Worm (Caenorhabditis elegans): ENCODE results near the gene F17C8.3.
"Not testable (repeated sequence)": the region's sequence is repeated elsewhere in the genome, so short reads cannot be mapped to it uniquely, and the experiment has no call there.

The F17C8.3 gene

DNA sequence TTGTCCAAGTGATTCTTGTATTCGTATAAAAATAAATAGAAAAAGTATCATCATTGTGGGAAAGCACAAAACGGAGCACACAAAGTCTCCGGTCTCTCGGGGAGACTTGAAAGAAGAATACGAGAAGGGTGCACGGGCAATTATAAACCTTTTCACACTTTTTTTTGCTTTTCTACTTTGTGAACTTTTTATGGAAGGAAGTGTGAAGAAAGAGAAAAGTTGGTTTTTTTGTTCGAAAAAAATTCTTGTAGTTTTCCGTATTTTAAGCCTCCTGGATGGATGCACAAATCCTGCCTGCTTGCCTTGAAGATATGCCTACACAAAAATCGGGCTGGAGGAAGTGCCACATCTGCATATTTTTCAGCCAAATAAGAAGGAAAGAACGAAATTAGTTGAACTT lies 46.3 kb downstream of the F17C8.3 start, which contains the start of gene B0393.7:
Gene B0393.7 (minus strand): TSS at position 101 of the 400 bp plus-strand sequence.
- no peak for TF ChIP-seq mab-5 (tag; optimal IDR thresholded peaks at IDR 0.05)
- no peak for TF ChIP-seq mbf-1 (tag; optimal IDR thresholded peaks at IDR 0.05)
- no peak for TF ChIP-seq sma-3 (GFP tag; optimal IDR thresholded peaks at IDR 0.05)
- TF ChIP-seq nhr-23 (tag; optimal IDR thresholded peaks at IDR 0.05) = no peak
- TF ChIP-seq lin-11 (tag; optimal IDR thresholded peaks at IDR 0.05) = no peak
- no peak for TF ChIP-seq aly-2 (tag; optimal IDR thresholded peaks at IDR 0.05)
- no peak for TF ChIP-seq nhr-25 (tag; optimal IDR thresholded peaks at IDR 0.05)

DNA sequence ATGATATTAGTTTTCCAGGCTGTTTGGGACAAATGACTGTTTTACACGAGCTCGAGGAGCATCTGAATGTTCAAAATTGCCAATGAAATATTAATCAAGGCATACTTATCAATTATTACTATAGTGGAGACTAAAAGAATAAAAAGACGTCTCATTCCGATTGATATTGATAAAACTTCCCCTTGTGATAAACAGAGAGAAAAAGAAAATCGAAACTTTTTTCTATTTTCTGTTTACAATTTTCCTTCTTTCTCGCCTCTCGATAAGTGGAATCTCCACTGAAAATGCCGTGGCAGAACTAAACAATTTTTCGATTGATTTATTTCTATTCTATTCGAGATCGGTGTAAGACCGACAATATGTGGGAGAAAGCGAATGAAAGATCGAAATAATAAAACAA lies 48.1 kb downstream of the F17C8.3 start, which contains the start of gene B0393.9:
Gene B0393.9 (minus strand): TSS at position 303 of the 400 bp plus-strand sequence.
- TF ChIP-seq fos-1 (tag; optimal IDR thresholded peaks at IDR 0.05) (peak; percentile 35), mab-5 (tag; optimal IDR thresholded peaks at IDR 0.05) (no peak)

DNA sequence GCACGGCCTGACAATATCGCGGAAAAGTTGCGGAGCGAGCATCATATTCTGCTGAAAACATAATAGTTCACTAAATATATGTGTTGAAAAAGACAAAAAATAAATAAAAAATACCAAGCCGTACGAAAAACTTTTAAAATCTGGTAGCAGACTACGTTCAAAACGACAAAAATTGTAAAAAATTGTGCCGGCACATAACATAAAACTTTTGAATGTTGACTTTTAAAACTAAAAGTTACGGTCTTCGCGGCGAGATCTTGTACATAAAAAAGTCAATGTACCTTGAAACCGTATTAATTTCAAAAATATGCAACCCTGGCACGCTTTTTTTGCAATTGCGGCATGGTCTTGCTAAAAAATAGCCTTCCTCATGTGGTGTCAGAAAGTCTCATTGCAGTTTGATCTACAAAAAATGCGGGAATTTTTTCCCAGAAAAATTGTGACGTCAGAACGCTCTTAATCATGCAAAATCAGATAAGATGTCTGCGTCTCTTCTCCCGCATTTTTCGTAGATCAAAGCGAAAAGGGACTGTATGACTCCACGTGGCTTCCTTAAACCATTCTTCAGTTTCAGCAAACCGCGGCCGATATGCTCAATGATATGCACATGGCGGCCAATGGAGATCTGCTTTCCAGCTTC lies 50.3 kb downstream of the F17C8.3 start, which contains the start of the genes gex-5 and C38D4.10:
Gene gex-5 (minus strand): TSS at position 51 of the 640 bp plus-strand sequence.
Gene C38D4.10 (plus strand): TSS at position 590 of the 640 bp plus-strand sequence.
- not testable (repeated sequence) for TF ChIP-seq C34F6.9 (tag; optimal IDR thresholded peaks at IDR 0.05); fos-1 (tag; optimal IDR thresholded peaks at IDR 0.05); blmp-1 (tag; optimal IDR thresholded peaks at IDR 0.05; ENCODE audit: insufficient read depth)
